Worm (Caenorhabditis elegans) whole organism, L1 larva: ENCODE data around the gene str-5.
"Not testable (repeated sequence)": the region's sequence is repeated elsewhere in the genome, so short reads cannot be mapped to it uniquely, and the experiment has no call there.

Source experiments
- C04F5.9 ChIP-seq: sonication (generic microtip); optimal IDR thresholded peaks from 2 replicates; lab custom pipeline; 2016; ENCODE audit warnings: missing genetic modification characterization, missing compliant biosample characterization
- C16A3.4 ChIP-seq: fragments of 150-350 bp; optimal IDR thresholded peaks from 2 replicates; lab custom pipeline; 2014; ENCODE audit warnings: missing biosample characterization, missing genetic modification characterization
- Y116A8C.19 ChIP-seq: sonication (generic microtip); optimal IDR thresholded peaks from 2 replicates; lab custom pipeline; 2016; ENCODE audit warnings: missing compliant biosample characterization, missing genetic modification characterization, borderline replicate concordance
- aha-1 ChIP-seq: fragments of 150-350 bp; optimal IDR thresholded peaks from 2 replicates; lab custom pipeline; 2014; ENCODE audit warnings: missing biosample characterization, missing genetic modification characterization
- blmp-1 ChIP-seq: fragments of 150-350 bp; optimal IDR thresholded peaks from 2 replicates; lab custom pipeline; 2014; ENCODE audit warnings: missing biosample characterization, missing genetic modification characterization
- ceh-63 ChIP-seq: fragments of 200-800 bp; sonication (Bioruptor generic); optimal IDR thresholded peaks from 2 replicates; lab custom pipeline; 2018; ENCODE audit warnings: mild to moderate bottlenecking, missing genetic modification characterization, missing compliant biosample characterization
- ceh-8 ChIP-seq: fragments of 200-800 bp; sonication (Bioruptor generic); optimal IDR thresholded peaks from 2 replicates; lab custom pipeline; 2018; ENCODE audit warnings: mild to moderate bottlenecking, missing genetic modification characterization, moderate library complexity, missing compliant biosample characterization
- ceh-82 ChIP-seq, 3 experiments: fragments of 150-350 bp in 1 of 3; sonication (generic microtip) in 2 of 3; optimal IDR thresholded peaks; 2 replicates each; lab custom pipeline; 2014 to 2017; ENCODE audit warnings: missing biosample characterization in 3 of 3, missing genetic modification characterization in 3 of 3
- ceh-90 ChIP-seq: sonication (generic microtip); optimal IDR thresholded peaks from 2 replicates; lab custom pipeline; 2016; ENCODE audit warnings: missing genetic modification characterization, missing compliant biosample characterization
- ces-1 ChIP-seq: fragments of 150-350 bp; optimal IDR thresholded peaks from 2 replicates; lab custom pipeline; 2014; ENCODE audit warnings: missing biosample characterization, missing genetic modification reagents, missing genetic modification characterization
- dpl-1 ChIP-seq, 3 experiments: fragments of 150-350 bp in 2 of 3; sonication (generic microtip) in 1 of 3; optimal IDR thresholded peaks; 2 replicates each; lab custom pipeline; 2014 to 2017; ENCODE audit warnings: missing biosample characterization in 3 of 3, missing genetic modification characterization in 3 of 3, missing genetic modification reagents in 3 of 3
- efl-1 ChIP-seq, 4 experiments: fragments of 150-350 bp; optimal IDR thresholded peaks in 3 of 4; peaks in 1 of 4; 1 replicate in 1 of 4; 2 replicates in 3 of 4; lab custom pipeline; 2014; ENCODE audit warnings: missing biosample characterization in 2 of 4, missing genetic modification characterization in 2 of 4, missing genetic modification reagents in 2 of 4
- efl-3 ChIP-seq: fragments of 200-800 bp; sonication (Bioruptor generic); optimal IDR thresholded peaks from 2 replicates; lab custom pipeline; 2018; ENCODE audit warnings: mild to moderate bottlenecking, missing genetic modification characterization, missing compliant biosample characterization
- egl-13 ChIP-seq: sonication (generic microtip); optimal IDR thresholded peaks from 2 replicates; lab custom pipeline; 2016; ENCODE audit warnings: missing genotype, missing genetic modification reagents, missing genetic modification characterization, missing compliant biosample characterization
- egl-27 ChIP-seq, 2 experiments: fragments of 150-350 bp in 1 of 2; sonication (generic microtip); optimal IDR thresholded peaks; 3 replicates each; lab custom pipeline; 2017 to 2018; ENCODE audit warnings: missing biosample characterization in 2 of 2, missing genetic modification characterization in 2 of 2, missing genetic modification reagents in 2 of 2
- elt-3 ChIP-seq, 6 experiments: fragments of 150-350 bp in 1 of 6; sonication (generic microtip); optimal IDR thresholded peaks; 2 replicates each; lab custom pipeline; 2017 to 2018; ENCODE audit warnings: missing biosample characterization in 6 of 6, missing genetic modification characterization in 6 of 6, inconsistent platforms in 1 of 6
- fkh-8 ChIP-seq: sonication (generic microtip); optimal IDR thresholded peaks from 2 replicates; lab custom pipeline; 2016; ENCODE audit warnings: mild to moderate bottlenecking, missing genetic modification characterization, missing compliant biosample characterization
- hpl-2 ChIP-seq: fragments of 150-350 bp; optimal IDR thresholded peaks from 2 replicates; lab custom pipeline; 2014; ENCODE audit warnings: missing biosample characterization, missing genetic modification reagents, missing genetic modification characterization
- irx-1 ChIP-seq: sonication (generic microtip); optimal IDR thresholded peaks from 2 replicates; lab custom pipeline; 2016; ENCODE audit warnings: missing genetic modification characterization, missing compliant biosample characterization
- lin-14 ChIP-seq: fragments of 200-800 bp; sonication (Bioruptor generic); optimal IDR thresholded peaks from 2 replicates; lab custom pipeline; 2018; ENCODE audit warnings: mild to moderate bottlenecking, missing genetic modification characterization, moderate library complexity, missing compliant biosample characterization
- lir-3 ChIP-seq: sonication (generic microtip); optimal IDR thresholded peaks from 2 replicates; lab custom pipeline; 2016; ENCODE audit warnings: mild to moderate bottlenecking, missing genetic modification characterization, moderate library complexity, missing compliant biosample characterization; ENCODE audit not compliant: poor library complexity
- lsy-2 ChIP-seq, 2 experiments: fragments of 150-350 bp; optimal IDR thresholded peaks; 2 replicates each; lab custom pipeline; 2014; ENCODE audit warnings: missing biosample characterization in 2 of 2, missing genetic modification characterization in 2 of 2
- mab-9 ChIP-seq: fragments of 200-800 bp; sonication (Bioruptor generic); IDR thresholded peaks from 2 replicates; pipeline ENCODE4 v1.3.6; 2022; ENCODE audit warnings: missing genetic modification reagents, missing genetic modification characterization, missing compliant biosample characterization
- mef-2 ChIP-seq: fragments of 150-350 bp; optimal IDR thresholded peaks from 2 replicates; lab custom pipeline; 2014; ENCODE audit warnings: missing biosample characterization, missing genetic modification characterization
- mep-1 ChIP-seq: fragments of 150-350 bp; optimal IDR thresholded peaks from 2 replicates; lab custom pipeline; 2014; ENCODE audit warnings: missing biosample characterization, missing genetic modification characterization
- nhr-12 ChIP-seq: sonication (generic microtip); optimal IDR thresholded peaks from 2 replicates; lab custom pipeline; 2017; ENCODE audit warnings: missing biosample characterization, missing genetic modification characterization
- nhr-19 ChIP-seq: fragments of 200-800 bp; sonication (Bioruptor generic); conservative IDR thresholded peaks from 2 replicates; pipeline ENCODE4 v1.3.6; 2022; ENCODE audit warnings: missing genetic modification characterization, missing compliant biosample characterization
- nhr-20 ChIP-seq: sonication (generic microtip); optimal IDR thresholded peaks from 2 replicates; lab custom pipeline; 2016; ENCODE audit warnings: mild to moderate bottlenecking, missing genetic modification characterization, missing compliant biosample characterization
- nhr-237 ChIP-seq: fragments of 150-350 bp; optimal IDR thresholded peaks from 2 replicates; lab custom pipeline; 2014; ENCODE audit warnings: missing biosample characterization, missing genetic modification characterization
- nhr-71 ChIP-seq: sonication (generic microtip); optimal IDR thresholded peaks from 2 replicates; lab custom pipeline; 2016; ENCODE audit warnings: mild to moderate bottlenecking, missing genetic modification characterization, moderate library complexity, missing compliant biosample characterization
- nhr-77 ChIP-seq: fragments of 150-350 bp; optimal IDR thresholded peaks from 2 replicates; lab custom pipeline; 2014; ENCODE audit warnings: missing biosample characterization, missing genetic modification characterization
- nhr-84 ChIP-seq: sonication (generic microtip); optimal IDR thresholded peaks from 2 replicates; lab custom pipeline; 2017; ENCODE audit warnings: missing biosample characterization, missing genetic modification characterization
- nhr-85 ChIP-seq: sonication (generic microtip); peaks from one replicate; lab custom pipeline; 2016; ENCODE audit warnings: missing genetic modification characterization, inconsistent platforms, missing compliant biosample characterization
- nhr-90 ChIP-seq: sonication (generic microtip); optimal IDR thresholded peaks from 2 replicates; lab custom pipeline; 2016; ENCODE audit warnings: mild to moderate bottlenecking, missing genetic modification characterization, missing compliant biosample characterization; ENCODE audit not compliant: poor library complexity
- pag-3 ChIP-seq: sonication (generic microtip); optimal IDR thresholded peaks from 2 replicates; lab custom pipeline; 2017; ENCODE audit warnings: missing genetic modification characterization, mild to moderate bottlenecking, missing compliant biosample characterization, antibody characterized with exemption, borderline replicate concordance; ENCODE audit not compliant: insufficient read depth
- rnt-1 ChIP-seq: sonication (generic microtip); optimal IDR thresholded peaks from 2 replicates; lab custom pipeline; 2016; ENCODE audit warnings: mild to moderate bottlenecking, missing genetic modification characterization, moderate library complexity, missing compliant biosample characterization
- sox-4 ChIP-seq: sonication (generic microtip); optimal IDR thresholded peaks from 2 replicates; lab custom pipeline; 2016; ENCODE audit warnings: missing genetic modification characterization, missing compliant biosample characterization
- sptf-1 ChIP-seq: fragments of 150-350 bp; optimal IDR thresholded peaks from 2 replicates; lab custom pipeline; 2014; ENCODE audit warnings: missing biosample characterization, missing genetic modification characterization
- sup-37 ChIP-seq: fragments of 200-800 bp; sonication (Bioruptor generic); optimal IDR thresholded peaks from 2 replicates; lab custom pipeline; 2018; ENCODE audit warnings: mild to moderate bottlenecking, missing genetic modification characterization, missing compliant biosample characterization
- tbx-2 ChIP-seq: sonication (generic microtip); optimal IDR thresholded peaks from 2 replicates; lab custom pipeline; 2016; ENCODE audit warnings: missing genetic modification characterization, missing compliant biosample characterization
- tlp-1 ChIP-seq: fragments of 150-350 bp; optimal IDR thresholded peaks from 2 replicates; lab custom pipeline; 2014; ENCODE audit warnings: missing biosample characterization, missing genetic modification characterization
- unc-130 ChIP-seq: fragments of 150-350 bp; optimal IDR thresholded peaks from 2 replicates; lab custom pipeline; 2017; ENCODE audit warnings: missing biosample characterization, missing genetic modification characterization, inconsistent platforms
- unc-30 ChIP-seq: sonication (generic microtip); optimal IDR thresholded peaks from 2 replicates; lab custom pipeline; 2017; ENCODE audit warnings: missing biosample characterization, missing genetic modification characterization
- unc-62 ChIP-seq: fragments of 150-350 bp; optimal IDR thresholded peaks from 2 replicates; lab custom pipeline; 2014; ENCODE audit warnings: missing biosample characterization, missing genetic modification reagents, missing genetic modification characterization
- unc-86 ChIP-seq: sonication (generic microtip); optimal IDR thresholded peaks from 2 replicates; lab custom pipeline; 2016; ENCODE audit warnings: missing genetic modification characterization, missing compliant biosample characterization
- vab-15 ChIP-seq: sonication (generic microtip); optimal IDR thresholded peaks from 2 replicates; lab custom pipeline; 2017; ENCODE audit warnings: missing genotype, mild to moderate bottlenecking, missing genetic modification characterization, missing compliant biosample characterization
- xbp-1 ChIP-seq: sonication (generic microtip); optimal IDR thresholded peaks from 2 replicates; lab custom pipeline; 2016; ENCODE audit warnings: missing genetic modification characterization, missing compliant biosample characterization

Gene str-5

ce11 chrV:15752941-15753340 lies at the start of gene str-5:
Gene str-5 (plus strand): TSS chrV:15753241.
- not testable (repeated sequence) for TF ChIP-seq egl-13, nhr-77, nhr-84 (tag; lab: Kevin White, UChicago)

- TF ChIP-seq blmp-1 (tag; lab: Kevin White, UChicago) (peak; percentile 5), C04F5.9 (no peak), nhr-85 (tag; lab: Kevin White, UChicago) (peak; percentile 29), elt-3 (tag; optimal IDR thresholded peaks at IDR 0.05; lab: Kevin White, UChicago) (peak in 1 of 6 experiments; percentile 51)
Measured at ce11 chrV:15704745-15705144, 48.3 kb upstream of the str-5 start, which contains the start of gene twk-34. Gene twk-34 (plus strand): TSS chrV:15704960.

- no peak for TF ChIP-seq sptf-1 (tag; lab: Kevin White, UChicago)
- TF ChIP-seq ceh-63: no peak
- TF ChIP-seq efl-1 (optimal IDR thresholded peaks at IDR 0.05; lab: Kevin White, UChicago): no peak
- TF ChIP-seq efl-1 (GFP tag; optimal IDR thresholded peaks at IDR 0.05 in 1 of 2; lab: Kevin White, UChicago): peak in 1 of 2 experiments; percentile 21
- TF ChIP-seq hpl-2 (GFP tag; lab: Kevin White, UChicago): no peak
- TF ChIP-seq sox-4 (tag; lab: Kevin White, UChicago): no peak
- TF ChIP-seq aha-1 (tag; lab: Kevin White, UChicago): no peak
- peak; percentile 38 for TF ChIP-seq nhr-19 (GFP tag; lab: Robert Waterston, UW)
- TF ChIP-seq unc-130 (tag; lab: Kevin White, UChicago): no peak
- TF ChIP-seq mep-1 (tag; lab: Kevin White, UChicago): no peak
- no peak for TF ChIP-seq vab-15 (tag; lab: Kevin White, UChicago)
- TF ChIP-seq sup-37 (GFP tag; lab: Kevin White, UChicago): no peak
- TF ChIP-seq nhr-12: no peak
- no peak for TF ChIP-seq xbp-1 (tag; lab: Kevin White, UChicago)
- TF ChIP-seq ceh-8 (GFP tag; lab: Kevin White, UChicago): no peak
- TF ChIP-seq pag-3 (tag; lab: Kevin White, UChicago): peak; percentile 54
- TF ChIP-seq mab-9 (GFP tag; lab: Robert Waterston, UW): no peak
- TF ChIP-seq nhr-20 (tag; lab: Kevin White, UChicago): peak; percentile 74
- TF ChIP-seq nhr-90: peak; percentile 11
- peak; percentile 52 for TF ChIP-seq nhr-71 (tag; lab: Kevin White, UChicago)
- peak; percentile 90 for TF ChIP-seq nhr-85 (tag; lab: Kevin White, UChicago)
- no peak for TF ChIP-seq nhr-237 (tag; lab: Kevin White, UChicago)
- no peak for TF ChIP-seq mef-2 (tag; lab: Kevin White, UChicago)
- no peak for TF ChIP-seq egl-27 (tag; optimal IDR thresholded peaks at IDR 0.05; lab: Kevin White, UChicago)
- peak; percentile 57 for TF ChIP-seq blmp-1 (tag; lab: Kevin White, UChicago)
- TF ChIP-seq tlp-1 (tag; lab: Kevin White, UChicago): no peak
- no peak for TF ChIP-seq ces-1 (GFP tag; lab: Kevin White, UChicago)
- no peak for TF ChIP-seq dpl-1 (GFP tag; optimal IDR thresholded peaks at IDR 0.05; lab: Kevin White, UChicago)
- no peak for TF ChIP-seq unc-86 (tag; lab: Kevin White, UChicago)
- no peak for TF ChIP-seq C16A3.4
- peak; percentile 71 for TF ChIP-seq lin-14
- no peak for TF ChIP-seq lir-3 (tag; lab: Kevin White, UChicago)
- TF ChIP-seq ceh-90 (tag; lab: Kevin White, UChicago): no peak
- no peak for TF ChIP-seq nhr-84 (tag; lab: Kevin White, UChicago)
- TF ChIP-seq rnt-1: no peak
- peak in 1 of 2 experiments; percentile 46 for TF ChIP-seq lsy-2 (tag; optimal IDR thresholded peaks at IDR 0.05; lab: Kevin White, UChicago)
- TF ChIP-seq Y116A8C.19: no peak
- TF ChIP-seq unc-62 (GFP tag; lab: Kevin White, UChicago): no peak
- no peak for TF ChIP-seq fkh-8 (tag; lab: Kevin White, UChicago)
- TF ChIP-seq unc-30 (tag; lab: Kevin White, UChicago): no peak
- no peak for TF ChIP-seq ceh-82 (tag; optimal IDR thresholded peaks at IDR 0.05; lab: Kevin White, UChicago)
- no peak for TF ChIP-seq irx-1 (tag; lab: Kevin White, UChicago)
- no peak for TF ChIP-seq tbx-2 (tag; lab: Kevin White, UChicago)
- TF ChIP-seq efl-3 (GFP tag; lab: Kevin White, UChicago): no peak
- peak in 5 of 6 experiments; percentile 32 to 98 (median 74) for TF ChIP-seq elt-3 (tag; optimal IDR thresholded peaks at IDR 0.05; lab: Kevin White, UChicago)
Measured at ce11 chrV:15707982-15708381, 45.1 kb upstream of the str-5 start.
